Worm (Caenorhabditis elegans) whole organism, L1 larva: ENCODE results near the gene fis-1.
A peak's percentile ranks its signal among the peaks of the same experiment; 100 is the strongest.

Source experiments
- C04F5.9 ChIP-seq: sonication (generic microtip); optimal IDR thresholded peaks from 2 replicates; lab custom pipeline; 2016; ENCODE audit warnings: missing genetic modification characterization, missing compliant biosample characterization
- C34B4.2 ChIP-seq: sonication (generic microtip); optimal IDR thresholded peaks from 2 replicates; lab custom pipeline; 2017; ENCODE audit warnings: mild to moderate bottlenecking, missing genetic modification characterization, missing compliant biosample characterization
- Y116A8C.19 ChIP-seq: sonication (generic microtip); optimal IDR thresholded peaks from 2 replicates; lab custom pipeline; 2016; ENCODE audit warnings: missing compliant biosample characterization, missing genetic modification characterization, borderline replicate concordance
- ama-1 ChIP-seq: fragments of 150-350 bp; optimal IDR thresholded peaks from 2 replicates; lab custom pipeline; 2014
- ceh-63 ChIP-seq: fragments of 200-800 bp; sonication (Bioruptor generic); optimal IDR thresholded peaks from 2 replicates; lab custom pipeline; 2018; ENCODE audit warnings: mild to moderate bottlenecking, missing genetic modification characterization, missing compliant biosample characterization
- ceh-82 ChIP-seq, 3 experiments: fragments of 150-350 bp in 1 of 3; sonication (generic microtip) in 2 of 3; optimal IDR thresholded peaks; 2 replicates each; lab custom pipeline; 2014 to 2017; ENCODE audit warnings: missing biosample characterization in 3 of 3, missing genetic modification characterization in 3 of 3
- ceh-90 ChIP-seq: sonication (generic microtip); optimal IDR thresholded peaks from 2 replicates; lab custom pipeline; 2016; ENCODE audit warnings: missing genetic modification characterization, missing compliant biosample characterization
- dsc-1 ChIP-seq: sonication (generic microtip); optimal IDR thresholded peaks from 2 replicates; lab custom pipeline; 2016; ENCODE audit warnings: mild to moderate bottlenecking, missing genetic modification characterization, missing compliant biosample characterization
- efl-1 ChIP-seq, 4 experiments: fragments of 150-350 bp; optimal IDR thresholded peaks in 3 of 4; peaks in 1 of 4; 1 replicate in 1 of 4; 2 replicates in 3 of 4; lab custom pipeline; 2014; ENCODE audit warnings: missing biosample characterization in 2 of 4, missing genetic modification characterization in 2 of 4, missing genetic modification reagents in 2 of 4
- egl-13 ChIP-seq: sonication (generic microtip); optimal IDR thresholded peaks from 2 replicates; lab custom pipeline; 2016; ENCODE audit warnings: missing genotype, missing genetic modification reagents, missing genetic modification characterization, missing compliant biosample characterization
- egl-27 ChIP-seq, 2 experiments: fragments of 150-350 bp in 1 of 2; sonication (generic microtip); optimal IDR thresholded peaks; 3 replicates each; lab custom pipeline; 2017 to 2018; ENCODE audit warnings: missing biosample characterization in 2 of 2, missing genetic modification characterization in 2 of 2, missing genetic modification reagents in 2 of 2
- ets-5 ChIP-seq: fragments of 200-800 bp; sonication (Bioruptor generic); IDR thresholded peaks from 2 replicates; pipeline ENCODE4 v1.3.6; 2022; ENCODE audit warnings: missing genetic modification characterization, missing compliant biosample characterization
- fkh-8 ChIP-seq: sonication (generic microtip); optimal IDR thresholded peaks from 2 replicates; lab custom pipeline; 2016; ENCODE audit warnings: mild to moderate bottlenecking, missing genetic modification characterization, missing compliant biosample characterization
- fos-1 ChIP-seq: fragments of 150-350 bp; optimal IDR thresholded peaks from 2 replicates; lab custom pipeline; 2014; ENCODE audit warnings: missing biosample characterization, missing genetic modification characterization
- hlh-17 ChIP-seq: fragments of 200-800 bp; sonication (Bioruptor generic); optimal IDR thresholded peaks from 2 replicates; lab custom pipeline; 2018; ENCODE audit warnings: missing genetic modification characterization, mild to moderate bottlenecking, missing compliant biosample characterization, moderate library complexity, borderline replicate concordance
- hpl-2 ChIP-seq: fragments of 150-350 bp; optimal IDR thresholded peaks from 2 replicates; lab custom pipeline; 2014; ENCODE audit warnings: missing biosample characterization, missing genetic modification reagents, missing genetic modification characterization
- isw-1 ChIP-seq: fragments of 200-800 bp; sonication (Bioruptor generic); IDR thresholded peaks from 2 replicates; pipeline ENCODE4 v1.3.6; 2022; ENCODE audit warnings: missing genetic modification characterization, missing compliant biosample characterization
- jun-1 ChIP-seq: fragments of 150-350 bp; optimal IDR thresholded peaks from 2 replicates; lab custom pipeline; 2014; ENCODE audit warnings: missing biosample characterization, missing genetic modification reagents, missing genetic modification characterization
- lsy-2 ChIP-seq, 2 experiments: fragments of 150-350 bp; optimal IDR thresholded peaks; 2 replicates each; lab custom pipeline; 2014; ENCODE audit warnings: missing biosample characterization in 2 of 2, missing genetic modification characterization in 2 of 2
- mef-2 ChIP-seq: fragments of 150-350 bp; optimal IDR thresholded peaks from 2 replicates; lab custom pipeline; 2014; ENCODE audit warnings: missing biosample characterization, missing genetic modification characterization
- nhr-19 ChIP-seq: fragments of 200-800 bp; sonication (Bioruptor generic); conservative IDR thresholded peaks from 2 replicates; pipeline ENCODE4 v1.3.6; 2022; ENCODE audit warnings: missing genetic modification characterization, missing compliant biosample characterization
- nhr-20 ChIP-seq: sonication (generic microtip); optimal IDR thresholded peaks from 2 replicates; lab custom pipeline; 2016; ENCODE audit warnings: mild to moderate bottlenecking, missing genetic modification characterization, missing compliant biosample characterization
- nhr-28 ChIP-seq: fragments of 150-350 bp; optimal IDR thresholded peaks from 2 replicates; lab custom pipeline; 2014; ENCODE audit warnings: missing biosample characterization, missing genetic modification characterization
- nhr-47 ChIP-seq: sonication (generic microtip); optimal IDR thresholded peaks from 2 replicates; lab custom pipeline; 2016; ENCODE audit warnings: mild to moderate bottlenecking, missing genetic modification characterization, moderate library complexity, missing compliant biosample characterization
- nhr-71 ChIP-seq: sonication (generic microtip); optimal IDR thresholded peaks from 2 replicates; lab custom pipeline; 2016; ENCODE audit warnings: mild to moderate bottlenecking, missing genetic modification characterization, moderate library complexity, missing compliant biosample characterization
- nhr-84 ChIP-seq: sonication (generic microtip); optimal IDR thresholded peaks from 2 replicates; lab custom pipeline; 2017; ENCODE audit warnings: missing biosample characterization, missing genetic modification characterization
- nhr-85 ChIP-seq: sonication (generic microtip); peaks from one replicate; lab custom pipeline; 2016; ENCODE audit warnings: missing genetic modification characterization, inconsistent platforms, missing compliant biosample characterization
- nhr-90 ChIP-seq: sonication (generic microtip); optimal IDR thresholded peaks from 2 replicates; lab custom pipeline; 2016; ENCODE audit warnings: mild to moderate bottlenecking, missing genetic modification characterization, missing compliant biosample characterization; ENCODE audit not compliant: poor library complexity
- pax-3 ChIP-seq: fragments of 200-800 bp; sonication (Bioruptor generic); optimal IDR thresholded peaks from 2 replicates; lab custom pipeline; 2018; ENCODE audit warnings: mild to moderate bottlenecking, missing genetic modification characterization, moderate library complexity, missing compliant biosample characterization
- snpc-4 ChIP-seq: fragments of 150-350 bp; optimal IDR thresholded peaks from 2 replicates; lab custom pipeline; 2014; ENCODE audit warnings: missing biosample characterization, missing genetic modification characterization
- snu-23 ChIP-seq: sonication (generic microtip); optimal IDR thresholded peaks from 2 replicates; lab custom pipeline; 2016; ENCODE audit warnings: missing genetic modification characterization, missing compliant biosample characterization
- sox-4 ChIP-seq: sonication (generic microtip); optimal IDR thresholded peaks from 2 replicates; lab custom pipeline; 2016; ENCODE audit warnings: missing genetic modification characterization, missing compliant biosample characterization
- tlp-1 ChIP-seq: fragments of 150-350 bp; optimal IDR thresholded peaks from 2 replicates; lab custom pipeline; 2014; ENCODE audit warnings: missing biosample characterization, missing genetic modification characterization
- unc-98 ChIP-seq: fragments of 200-800 bp; sonication (Bioruptor generic); IDR thresholded peaks from 2 replicates; pipeline ENCODE4 v1.3.6; 2022; ENCODE audit warnings: missing genetic modification characterization, missing compliant biosample characterization
- ztf-4 ChIP-seq: fragments of 150-350 bp; optimal IDR thresholded peaks from 2 replicates; lab custom pipeline; 2014; ENCODE audit warnings: missing biosample characterization, missing genetic modification characterization

Gene fis-1

ce11 chrII:6741428-6741827, 13.5 kb upstream of the fis-1 start, which contains the start of gene exos-8 (continued):
- peak; percentile 9 for TF ChIP-seq dsc-1 (tag; lab: Kevin White, UChicago)
- TF ChIP-seq ceh-90 (tag; lab: Kevin White, UChicago), result no peak
- no peak for TF ChIP-seq ztf-4 (tag; lab: Kevin White, UChicago)
- peak; percentile 35 for TF ChIP-seq pax-3 (tag; lab: Kevin White, UChicago)
- no peak for TF ChIP-seq C34B4.2 (tag; lab: Kevin White, UChicago)
- peak; percentile 15 for TF ChIP-seq snpc-4 (tag; lab: Kevin White, UChicago)

ce11 chrII:6742614-6743013, 12.4 kb upstream of the fis-1 start, which contains the start of gene F41G3.6:
Gene F41G3.6, plus strand, starts transcription at chrII:6742914.
- no peak for TF ChIP-seq efl-1 (optimal IDR thresholded peaks at IDR 0.05; lab: Kevin White, UChicago)
- no peak for TF ChIP-seq efl-1 (GFP tag; optimal IDR thresholded peaks at IDR 0.05 in 1 of 2; lab: Kevin White, UChicago)
- no peak for TF ChIP-seq egl-27 (tag; optimal IDR thresholded peaks at IDR 0.05; lab: Kevin White, UChicago)
- no peak for TF ChIP-seq snu-23 (GFP tag; lab: Kevin White, UChicago)
- no peak for TF ChIP-seq ama-1 (lab: Kevin White, UChicago)
- TF ChIP-seq lsy-2 (tag; optimal IDR thresholded peaks at IDR 0.05; lab: Kevin White, UChicago), result no peak
- no peak for TF ChIP-seq C34B4.2 (tag; lab: Kevin White, UChicago)
- TF ChIP-seq unc-98 (GFP tag; lab: Robert Waterston, UW), result no peak
- no peak for TF ChIP-seq nhr-90 (tag; lab: Kevin White, UChicago)
- TF ChIP-seq isw-1 (GFP tag; lab: Robert Waterston, UW), result no peak
- TF ChIP-seq fos-1, result no peak
- no peak for TF ChIP-seq nhr-47 (tag; lab: Kevin White, UChicago)

- TF ChIP-seq isw-1 (GFP tag; lab: Robert Waterston, UW) (no peak), hpl-2 (GFP tag; lab: Kevin White, UChicago) (no peak), C04F5.9 (tag; lab: Kevin White, UChicago) (no peak), efl-1 (optimal IDR thresholded peaks at IDR 0.05; lab: Kevin White, UChicago) (no peak), efl-1 (GFP tag; optimal IDR thresholded peaks at IDR 0.05 in 1 of 2; lab: Kevin White, UChicago) (peak in 1 of 2 experiments; percentile 12)
These were observed 10.3 kb upstream of the fis-1 start, which contains the start of gene ins-15 for ce11 chrII:6744648-6745047. Gene ins-15, minus strand, starts transcription at chrII:6744748.

ce11 chrII:6745783-6746182, 9.2 kb upstream of the fis-1 start, which contains the start of gene ins-14:
Gene ins-14, minus strand, starts transcription at chrII:6745814.
- peak; percentile 53 for TF ChIP-seq nhr-71
- TF ChIP-seq egl-13 (tag; lab: Kevin White, UChicago), result peak; percentile 60
- peak; percentile 33 for TF ChIP-seq fos-1
- TF ChIP-seq efl-1 (optimal IDR thresholded peaks at IDR 0.05; lab: Kevin White, UChicago), result no peak
- TF ChIP-seq efl-1 (GFP tag; optimal IDR thresholded peaks at IDR 0.05 in 1 of 2; lab: Kevin White, UChicago), result peak in 1 of 2 experiments; percentile 75
- peak; percentile 80 for TF ChIP-seq fkh-8 (tag; lab: Kevin White, UChicago)
- TF ChIP-seq sox-4 (tag; lab: Kevin White, UChicago), result peak; percentile 28
- peak; percentile 4 for TF ChIP-seq nhr-20
- peak; percentile 96 for TF ChIP-seq dsc-1 (tag; lab: Kevin White, UChicago)
- no peak for TF ChIP-seq nhr-84 (tag; lab: Kevin White, UChicago)
- TF ChIP-seq pax-3 (tag; lab: Kevin White, UChicago), result peak; percentile 50
- no peak for TF ChIP-seq nhr-19 (GFP tag; lab: Robert Waterston, UW)
- TF ChIP-seq jun-1 (tag; lab: Kevin White, UChicago), result no peak

ce11 chrII:6746404-6746803, 8.6 kb upstream of the fis-1 start, which contains the start of gene F41G3.5:
Gene F41G3.5, plus strand, starts transcription at chrII:6746704.
- no peak for TF ChIP-seq tlp-1 (tag; lab: Kevin White, UChicago)
- TF ChIP-seq isw-1 (GFP tag; lab: Robert Waterston, UW), result no peak
- TF ChIP-seq ceh-63 (GFP tag; lab: Kevin White, UChicago), result no peak

- no peak for TF ChIP-seq tlp-1 (tag; lab: Kevin White, UChicago)
- TF ChIP-seq nhr-28 (tag; lab: Kevin White, UChicago), result no peak
- TF ChIP-seq mef-2 (tag; lab: Kevin White, UChicago), result no peak
- no peak for TF ChIP-seq Y116A8C.19 (tag; lab: Kevin White, UChicago)
- no peak for TF ChIP-seq nhr-85 (tag; lab: Kevin White, UChicago)
- no peak for TF ChIP-seq isw-1 (GFP tag; lab: Robert Waterston, UW)
- TF ChIP-seq ets-5, result no peak
- no peak for TF ChIP-seq hlh-17 (GFP tag; lab: Kevin White, UChicago)
- no peak for TF ChIP-seq ceh-82 (tag; optimal IDR thresholded peaks at IDR 0.05; lab: Kevin White, UChicago)
These were observed 5.6 kb upstream of the fis-1 start, which contains the start of gene F41G3.10 for ce11 chrII:6749422-6749821. Gene F41G3.10, minus strand, starts transcription at chrII:6749522.
